Worm (Caenorhabditis elegans): ENCODE measurements around the gene F55A11.8.

DNA sequence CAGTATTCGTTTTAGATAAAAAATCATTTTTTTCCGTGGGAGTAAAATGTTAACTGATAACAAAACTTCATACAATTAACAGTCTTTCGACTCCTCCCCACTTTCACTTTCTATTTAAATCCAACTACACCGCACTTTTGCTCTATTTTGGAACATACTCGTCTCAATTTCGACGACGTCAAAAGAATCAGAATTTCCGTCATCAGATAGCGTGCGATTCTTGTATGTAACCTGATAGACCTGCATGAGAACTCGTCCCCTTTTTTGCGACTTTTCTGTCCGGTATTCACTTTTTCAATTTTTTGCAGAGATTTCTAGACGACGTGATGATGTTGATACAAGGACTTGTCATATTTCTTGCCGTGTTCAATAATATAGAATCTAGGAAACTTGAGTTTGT is 45.3 kb downstream of the F55A11.8 start, which contains the start of gene pho-8:
- no peak for TF ChIP-seq ama-1 (optimal IDR thresholded peaks at IDR 0.05)
- TF ChIP-seq sea-1 (GFP tag; conservative IDR thresholded peaks at IDR 0.05): no peak

Data from whole organism, early embryonic.